Fruit fly (Drosophila melanogaster) whole organism, embryonic: ENCODE measurements around the gene Sec23.

Source experiments
- B-H2 ChIP-seq: fragments of 200-800 bp; sonication (Bioruptor generic); optimal IDR thresholded peaks from 2 replicates; lab custom pipeline; 2018; ENCODE audit warnings: missing biosample characterization, mild to moderate bottlenecking, missing genetic modification characterization
- CG10209 ChIP-seq: fragments of 200-800 bp; sonication (Bioruptor generic); optimal IDR thresholded peaks from 3 replicates; lab custom pipeline; 2017; ENCODE audit warnings: missing biosample characterization, mild to moderate bottlenecking, missing genetic modification characterization, missing genetic modification reagents
- CG10543 ChIP-seq: fragments of 200-800 bp; sonication (Bioruptor generic); optimal IDR thresholded peaks from 3 replicates; lab custom pipeline; 2017; ENCODE audit warnings: missing biosample characterization, mild to moderate bottlenecking, missing genetic modification characterization, moderate library complexity
- CG10565 ChIP-seq: fragments of 200-800 bp; sonication (Bioruptor generic); optimal IDR thresholded peaks from 3 replicates; lab custom pipeline; 2016; ENCODE audit warnings: missing biosample characterization, mild to moderate bottlenecking, missing genetic modification characterization
- CG12236 ChIP-seq: fragments of 200-800 bp; sonication (Bioruptor generic); optimal IDR thresholded peaks from 2 replicates; lab custom pipeline; 2016; ENCODE audit warnings: missing biosample characterization, missing genetic modification characterization
- CG1233 ChIP-seq: fragments of 200-800 bp; sonication (Bioruptor generic); optimal IDR thresholded peaks from 4 replicates; lab custom pipeline; 2018; ENCODE audit warnings: missing biosample characterization, mild to moderate bottlenecking, missing genetic modification characterization
- CG12659 ChIP-seq: fragments of 200-800 bp; sonication (Bioruptor generic); optimal IDR thresholded peaks from 3 replicates; lab custom pipeline; 2017; ENCODE audit warnings: mild to moderate bottlenecking, missing biosample characterization, missing genetic modification reagents, missing genetic modification characterization
- CG12769 ChIP-seq: fragments of 200-800 bp; sonication (Bioruptor generic); optimal IDR thresholded peaks from 2 replicates; lab custom pipeline; 2019; ENCODE audit warnings: missing biosample characterization, mild to moderate bottlenecking, missing genetic modification characterization, moderate library complexity
- CG13894 ChIP-seq: fragments of 200-800 bp; sonication (Bioruptor generic); optimal IDR thresholded peaks from 3 replicates; lab custom pipeline; 2018; ENCODE audit warnings: missing biosample characterization, mild to moderate bottlenecking, missing genetic modification characterization, moderate library complexity
- CG14014 ChIP-seq: fragments of 200-800 bp; sonication (Bioruptor generic); IDR thresholded peaks from 2 replicates; pipeline ENCODE4 v1.3.6; 2022; ENCODE audit warnings: missing biosample characterization, missing genetic modification characterization
- CG14050 ChIP-seq: fragments of 200-800 bp; sonication (Bioruptor generic); IDR thresholded peaks from 3 replicates; pipeline ENCODE4 v1.3.6; 2022; ENCODE audit warnings: missing biosample characterization, missing genetic modification characterization
- CG14667 ChIP-seq: fragments of 200-800 bp; sonication (Bioruptor generic); IDR thresholded peaks from 2 replicates; pipeline ENCODE4 v1.3.6; 2022; ENCODE audit warnings: missing biosample characterization, missing genetic modification characterization
- CG15073 ChIP-seq: fragments of 200-800 bp; sonication (Bioruptor generic); optimal IDR thresholded peaks from 2 replicates; lab custom pipeline; 2016; ENCODE audit warnings: missing biosample characterization, missing genetic modification characterization
- CG15514 ChIP-seq: fragments of 200-800 bp; sonication (Bioruptor generic); optimal IDR thresholded peaks from 3 replicates; lab custom pipeline; 2017; ENCODE audit warnings: missing biosample characterization, missing genetic modification characterization, mild to moderate bottlenecking, moderate library complexity, missing genetic modification reagents
- CG16815 ChIP-seq: fragments of 200-800 bp; sonication (Bioruptor generic); optimal IDR thresholded peaks from 3 replicates; lab custom pipeline; 2017; ENCODE audit warnings: missing biosample characterization, mild to moderate bottlenecking, missing genetic modification characterization
- CG17361 ChIP-seq: fragments of 200-800 bp; sonication (Bioruptor generic); IDR thresholded peaks from 3 replicates; pipeline ENCODE4 v1.3.6; 2022; ENCODE audit warnings: missing biosample characterization, missing genetic modification characterization
- CG17802 ChIP-seq: fragments of 200-800 bp; sonication (Bioruptor generic); optimal IDR thresholded peaks from 2 replicates; lab custom pipeline; 2018; ENCODE audit warnings: missing biosample characterization, mild to moderate bottlenecking, missing genetic modification characterization, moderate library complexity
- CG3838 ChIP-seq: fragments of 200-800 bp; sonication (Bioruptor generic); optimal IDR thresholded peaks from 3 replicates; lab custom pipeline; 2016; ENCODE audit warnings: missing biosample characterization, missing genetic modification characterization
- CG43689 ChIP-seq: fragments of 200-800 bp; sonication (Bioruptor generic); IDR thresholded peaks from 2 replicates; pipeline ENCODE4 v1.3.6; 2022; ENCODE audit warnings: missing biosample characterization, missing genetic modification characterization
- CG6175 ChIP-seq: fragments of 200-800 bp; sonication (Bioruptor generic); IDR thresholded peaks from 3 replicates; pipeline ENCODE4 v1.3.6; 2022; ENCODE audit warnings: missing biosample characterization, missing genetic modification characterization
- CG6254 ChIP-seq: fragments of 200-800 bp; sonication (Bioruptor generic); optimal IDR thresholded peaks from 3 replicates; lab custom pipeline; 2017; ENCODE audit warnings: mild to moderate bottlenecking, missing biosample characterization, missing genetic modification reagents, missing genetic modification characterization
- CG7839 ChIP-seq: fragments of 200-800 bp; sonication (Bioruptor generic); optimal IDR thresholded peaks from 3 replicates; lab custom pipeline; 2018; ENCODE audit warnings: missing biosample characterization, mild to moderate bottlenecking, missing genetic modification characterization, moderate library complexity
- CG7963 ChIP-seq: fragments of 200-800 bp; sonication (Bioruptor generic); IDR thresholded peaks from 3 replicates; pipeline ENCODE4 v1.3.6; 2022; ENCODE audit warnings: missing biosample characterization, missing genetic modification characterization; ENCODE audit not compliant: partially characterized antibody
- CG8281 ChIP-seq: fragments of 200-800 bp; sonication (Bioruptor generic); optimal IDR thresholded peaks from 2 replicates; lab custom pipeline; 2018; ENCODE audit warnings: missing biosample characterization, mild to moderate bottlenecking, missing genetic modification characterization, moderate library complexity
- CG9817 ChIP-seq: fragments of 200-800 bp; sonication (Bioruptor generic); optimal IDR thresholded peaks from 2 replicates; lab custom pipeline; 2018; ENCODE audit warnings: missing biosample characterization, mild to moderate bottlenecking, missing genetic modification characterization, moderate library complexity
- Drgx ChIP-seq: fragments of 200-800 bp; sonication (Bioruptor generic); IDR thresholded peaks from 2 replicates; pipeline ENCODE4 v1.3.6; 2022; ENCODE audit warnings: missing biosample characterization, missing genetic modification characterization
- Fer1 ChIP-seq: fragments of 200-800 bp; sonication (Bioruptor generic); optimal IDR thresholded peaks from 2 replicates; lab custom pipeline; 2017; ENCODE audit warnings: missing biosample characterization, mild to moderate bottlenecking, missing genetic modification characterization
- H15 ChIP-seq: fragments of 200-800 bp; sonication (Bioruptor generic); IDR thresholded peaks from 3 replicates; pipeline ENCODE4 v1.3.6; 2022; ENCODE audit warnings: missing biosample characterization, missing genetic modification characterization
- H2.0 ChIP-seq: fragments of 200-800 bp; sonication (Bioruptor generic); IDR thresholded peaks from 2 replicates; pipeline ENCODE4 v1.3.6; 2022; ENCODE audit warnings: missing biosample characterization, missing genetic modification characterization
- Hey ChIP-seq: fragments of 200-800 bp; sonication (Bioruptor generic); optimal IDR thresholded peaks from 3 replicates; lab custom pipeline; 2018; ENCODE audit warnings: missing biosample characterization, mild to moderate bottlenecking, missing genetic modification characterization
- Hr39 ChIP-seq: fragments of >200 bp; optimal IDR thresholded peaks from 2 replicates; lab custom pipeline; 2017
- Hr51 ChIP-seq, 2 experiments: fragments of 200-800 bp; sonication (Bioruptor generic); optimal IDR thresholded peaks; 2 replicates in 1 of 2; 3 replicates in 1 of 2; lab custom pipeline; 2016 to 2018; ENCODE audit warnings: missing biosample characterization in 2 of 2, missing genetic modification characterization in 2 of 2, mild to moderate bottlenecking in 1 of 2, moderate library complexity in 1 of 2
- MESR4 ChIP-seq: fragments of 200-800 bp; sonication (Bioruptor generic); optimal IDR thresholded peaks from 2 replicates; lab custom pipeline; 2018; ENCODE audit warnings: missing biosample characterization, mild to moderate bottlenecking, missing genetic modification characterization, moderate library complexity
- MTF-1 ChIP-seq: fragments of 200-800 bp; sonication (Bioruptor generic); optimal IDR thresholded peaks from 2 replicates; lab custom pipeline; 2018; ENCODE audit warnings: missing biosample characterization, mild to moderate bottlenecking, missing genetic modification characterization, borderline replicate concordance
- NfI ChIP-seq: fragments of 200-800 bp; sonication (Bioruptor generic); optimal IDR thresholded peaks from 3 replicates; lab custom pipeline; 2018; ENCODE audit warnings: missing biosample characterization, mild to moderate bottlenecking, missing genetic modification characterization, moderate library complexity
- Taf1 ChIP-seq: fragments of 200-800 bp; sonication (Bioruptor generic); IDR thresholded peaks from 2 replicates; pipeline ENCODE4 v1.3.6; 2022; ENCODE audit warnings: missing biosample characterization, missing genetic modification characterization
- ab ChIP-seq: fragments of 200-800 bp; sonication (Bioruptor generic); optimal IDR thresholded peaks from 2 replicates; lab custom pipeline; 2016; ENCODE audit warnings: missing biosample characterization, missing genetic modification characterization
- bowl ChIP-seq: fragments of 200-800 bp; sonication (Bioruptor generic); IDR thresholded peaks from 2 replicates; pipeline ENCODE4 v1.3.6; 2022; ENCODE audit warnings: missing biosample characterization, missing genetic modification characterization
- corto ChIP-seq: fragments of 200-800 bp; sonication (Bioruptor generic); optimal IDR thresholded peaks from 2 replicates; lab custom pipeline; 2016; ENCODE audit warnings: missing biosample characterization, mild to moderate bottlenecking, missing genetic modification characterization, moderate library complexity
- en ChIP-seq: fragments of 200-800 bp; sonication (Bioruptor generic); optimal IDR thresholded peaks from 2 replicates; lab custom pipeline; 2016; ENCODE audit warnings: missing biosample characterization, missing genetic modification characterization
- esg ChIP-seq: fragments of 200-800 bp; sonication (Bioruptor generic); conservative IDR thresholded peaks from 2 replicates; pipeline ENCODE4 v1.3.6; 2022; ENCODE audit warnings: missing biosample characterization, missing genetic modification characterization
- hkb ChIP-seq, 2 experiments: fragments of 200-800 bp in 1 of 2; fragments of >200 bp in 1 of 2; sonication (Bioruptor generic) in 1 of 2; IDR thresholded peaks in 1 of 2; optimal IDR thresholded peaks in 1 of 2; 2 replicates each; pipeline versions ENCODE4 v1.3.6 to Lab custom; 2017 to 2022; ENCODE audit warnings: missing biosample characterization in 1 of 2, missing genetic modification characterization in 1 of 2
- kni ChIP-seq: fragments of 200-800 bp; sonication (Bioruptor generic); optimal IDR thresholded peaks from 3 replicates; lab custom pipeline; 2017; ENCODE audit warnings: mild to moderate bottlenecking, missing biosample characterization, missing genetic modification reagents, missing genetic modification characterization
- mld ChIP-seq: fragments of 200-800 bp; sonication (Bioruptor generic); IDR thresholded peaks from 3 replicates; pipeline ENCODE4 v1.3.6; 2022; ENCODE audit warnings: missing biosample characterization, missing genetic modification characterization; ENCODE audit not compliant: partially characterized antibody
- nau ChIP-seq: fragments of 200-800 bp; sonication (Bioruptor generic); optimal IDR thresholded peaks from 3 replicates; lab custom pipeline; 2017; ENCODE audit warnings: missing biosample characterization, mild to moderate bottlenecking, missing genetic modification characterization, missing genetic modification reagents
- sc ChIP-seq, 3 experiments: fragments of >200 bp in 2 of 3; fragments of 200-800 bp in 1 of 3; sonication (Bioruptor generic) in 1 of 3; optimal IDR thresholded peaks; 2 replicates in 2 of 3; 3 replicates in 1 of 3; lab custom pipeline; 2017; ENCODE audit warnings: mild to moderate bottlenecking in 1 of 3, missing biosample characterization in 1 of 3, missing genetic modification characterization in 1 of 3, missing genetic modification reagents in 1 of 3
- tx ChIP-seq: fragments of 200-800 bp; sonication (Bioruptor generic); optimal IDR thresholded peaks from 2 replicates; lab custom pipeline; 2016; ENCODE audit warnings: missing biosample characterization, missing genetic modification characterization

The Sec23 gene

DNA sequence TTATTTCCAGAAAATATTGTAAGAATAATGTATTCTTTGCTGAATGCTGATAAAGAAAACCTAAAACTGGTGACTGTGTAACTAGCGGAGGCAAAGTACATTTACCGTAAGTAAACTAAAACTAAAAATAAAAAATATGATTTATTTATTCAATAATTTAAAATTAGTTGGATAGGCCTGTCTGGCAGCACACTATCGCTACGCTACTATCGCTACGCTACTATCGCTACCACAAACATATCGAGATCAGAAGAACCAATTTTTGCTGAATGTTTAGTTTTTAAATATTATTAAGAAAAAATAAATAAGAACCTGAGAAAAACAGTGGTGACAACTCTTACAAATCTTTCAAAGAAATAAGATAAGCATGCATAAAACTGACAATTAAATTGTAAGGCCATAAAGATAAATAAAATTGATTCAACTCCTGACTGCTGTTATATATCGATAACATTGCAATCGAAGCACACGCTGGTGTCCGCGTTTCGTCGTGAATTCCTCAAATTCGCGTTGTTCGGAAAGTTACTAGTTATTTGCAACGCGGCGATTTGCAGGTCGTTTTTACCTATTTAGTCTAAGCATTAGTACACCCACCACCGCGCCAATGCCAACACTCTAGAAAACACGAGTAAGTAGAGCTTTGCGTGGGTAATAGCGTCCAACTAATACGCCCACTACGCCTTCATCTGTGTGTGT lies 11.5 kb downstream of the Sec23 start, which contains the start of gene Wdr33 (continued):
- TF ChIP-seq mld (GFP tag; lab: Robert Waterston, UW) (peak; percentile 84; the same call in 2 of the 3 replicates), kni (no peak), bowl (GFP tag; lab: Robert Waterston, UW) (no peak), CG10543 (GFP tag; lab: Kevin White, UChicago) (no peak), CG14014 (GFP tag; lab: Robert Waterston, UW) (no peak), CG15073 (GFP tag; lab: Kevin White, UChicago) (no peak), MESR4 (GFP tag; lab: Kevin White, UChicago) (peak; percentile 85), CG14050 (GFP tag; lab: Robert Waterston, UW) (no peak), en (GFP tag; lab: Kevin White, UChicago) (no peak), Taf1 (GFP tag; lab: Robert Waterston, UW) (no peak), H15 (GFP tag; lab: Robert Waterston, UW) (0 out of 3 replicates have a peak, but pooled peaks have one; percentile 7), CG10565 (GFP tag; lab: Kevin White, UChicago) (no peak), CG17802 (no peak), NfI (GFP tag; lab: Kevin White, UChicago) (peak; percentile 26), CG7963 (GFP tag; lab: Robert Waterston, UW) (peak; percentile 83), CG15514 (peak; percentile 43), esg (GFP tag; lab: Robert Waterston, UW) (0 out of 2 replicates have a peak, but pooled peaks have one; percentile 44), CG13894 (tag; lab: Kevin White, UChicago) (no peak), CG14667 (GFP tag; lab: Robert Waterston, UW) (peak; percentile 16; the same call in 1 of the 2 replicates), Hr39 (lab: Kevin White, UChicago) (no peak), CG12769 (tag; lab: Kevin White, UChicago) (no peak), sc (optimal IDR thresholded peaks at IDR 0.05; lab: Kevin White, UChicago) (no peak), sc (GFP tag; optimal IDR thresholded peaks at IDR 0.05; lab: Kevin White, UChicago) (no peak), CG6254 (GFP tag; lab: Kevin White, UChicago) (no peak), B-H2 (GFP tag; lab: Kevin White, UChicago) (no peak), Hey (tag; lab: Kevin White, UChicago) (no peak), nau (GFP tag; lab: Kevin White, UChicago) (no peak), CG3838 (GFP tag; lab: Kevin White, UChicago) (no peak), CG6175 (no peak), CG10209 (GFP tag; lab: Kevin White, UChicago) (peak; percentile 27), ab (GFP tag; lab: Kevin White, UChicago) (no peak), CG43689 (GFP tag; lab: Robert Waterston, UW) (no peak), H2.0 (GFP tag; lab: Robert Waterston, UW) (peak; percentile 21; the same call in 1 of the 2 replicates), CG12236 (GFP tag; lab: Kevin White, UChicago) (no peak), MTF-1 (GFP tag; lab: Kevin White, UChicago) (no peak), corto (peak; percentile 45), Fer1 (no peak), tx (GFP tag; lab: Kevin White, UChicago) (no peak), CG1233 (no peak), CG16815 (GFP tag; lab: Kevin White, UChicago) (peak; percentile 30), CG8281 (no peak), CG7839 (tag; lab: Kevin White, UChicago) (no peak), hkb (optimal IDR thresholded peaks at IDR 0.05; lab: Kevin White, UChicago) (no peak), hkb (GFP tag; IDR thresholded peaks at IDR 0.05; lab: Robert Waterston, UW) (0 out of 2 replicates have a peak, but pooled peaks have one; percentile 9), Hr51 (GFP tag; optimal IDR thresholded peaks at IDR 0.05; lab: Kevin White, UChicago) (no peak), Drgx (GFP tag; lab: Robert Waterston, UW) (peak; percentile 18; the same call in 1 of the 2 replicates), CG9817 (tag; lab: Kevin White, UChicago) (peak; percentile 50), CG12659 (GFP tag; lab: Kevin White, UChicago) (peak; percentile 43), CG17361 (GFP tag; lab: Robert Waterston, UW) (peak; percentile 65; the same call in 2 of the 3 replicates)
